Fruit fly (Drosophila melanogaster): ENCODE data around the gene orb.

orb gene

dm6 chr3R:23290089-23290488, 9.4 kb upstream of the orb start, which contains the start of gene bb8:
Gene bb8 (minus strand): TSS chr3R:23290189.
- TF ChIP-seq CG4496 (GFP tag; IDR thresholded peaks at IDR 0.05): no peak
- no peak for TF ChIP-seq gl (tag; optimal IDR thresholded peaks at IDR 0.05)
- TF ChIP-seq CG8159 (tag; optimal IDR thresholded peaks at IDR 0.05): no peak
- no peak for TF ChIP-seq Snoo (tag; optimal IDR thresholded peaks at IDR 0.05)
- no peak for TF ChIP-seq CG12605 (GFP tag; IDR thresholded peaks at IDR 0.05)
- no peak for TF ChIP-seq CG15710 (tag; optimal IDR thresholded peaks at IDR 0.05)
- TF ChIP-seq rn (GFP tag; IDR thresholded peaks at IDR 0.05): no peak
- no peak for TF ChIP-seq fd96Ca (GFP tag; IDR thresholded peaks at IDR 0.05)
- TF ChIP-seq CG14655 (GFP tag; optimal IDR thresholded peaks at IDR 0.05): no peak
- no peak for TF ChIP-seq CG32121 (GFP tag; IDR thresholded peaks at IDR 0.05)
- no peak for TF ChIP-seq CG34367 (tag; optimal IDR thresholded peaks at IDR 0.05)
- TF ChIP-seq D1 (tag; optimal IDR thresholded peaks at IDR 0.05): no peak
- TF ChIP-seq CG10348 (GFP tag; IDR thresholded peaks at IDR 0.05): no peak
- TF ChIP-seq CG9948 (tag; optimal IDR thresholded peaks at IDR 0.05): no peak
- TF ChIP-seq CG13204 (GFP tag; optimal IDR thresholded peaks at IDR 0.05): no peak
- no peak for TF ChIP-seq Pif1B (GFP tag; optimal IDR thresholded peaks at IDR 0.05)

- TF ChIP-seq CG14655 (GFP tag; optimal IDR thresholded peaks at IDR 0.05) (no peak), CG15710 (tag; optimal IDR thresholded peaks at IDR 0.05) (no peak), CG9948 (tag; optimal IDR thresholded peaks at IDR 0.05) (no peak), CG17806 (tag; optimal IDR thresholded peaks at IDR 0.05) (no peak), EcR (GFP tag; optimal IDR thresholded peaks at IDR 0.05) (no peak), CG8301 (tag; optimal IDR thresholded peaks at IDR 0.05) (no peak), gl (tag; optimal IDR thresholded peaks at IDR 0.05) (no peak), fd96Ca (GFP tag; IDR thresholded peaks at IDR 0.05) (no peak), CG13204 (GFP tag; optimal IDR thresholded peaks at IDR 0.05) (no peak), Pif1A (GFP tag; optimal IDR thresholded peaks at IDR 0.05) (no peak), CG10348 (GFP tag; IDR thresholded peaks at IDR 0.05) (no peak), CG8159 (tag; optimal IDR thresholded peaks at IDR 0.05) (no peak), Pif1B (GFP tag; optimal IDR thresholded peaks at IDR 0.05) (no peak), rn (GFP tag; IDR thresholded peaks at IDR 0.05) (no peak), Snoo (tag; optimal IDR thresholded peaks at IDR 0.05) (no peak), Ets98B (GFP tag; IDR thresholded peaks at IDR 0.05) (no peak), CG32121 (GFP tag; IDR thresholded peaks at IDR 0.05) (no peak), CG34367 (tag; optimal IDR thresholded peaks at IDR 0.05) (no peak)
Observed at dm6 chr3R:23287951-23288350, 7.3 kb upstream of the orb start, which contains the start of gene wam. Gene wam (minus strand): TSS chr3R:23288051.

DNA sequence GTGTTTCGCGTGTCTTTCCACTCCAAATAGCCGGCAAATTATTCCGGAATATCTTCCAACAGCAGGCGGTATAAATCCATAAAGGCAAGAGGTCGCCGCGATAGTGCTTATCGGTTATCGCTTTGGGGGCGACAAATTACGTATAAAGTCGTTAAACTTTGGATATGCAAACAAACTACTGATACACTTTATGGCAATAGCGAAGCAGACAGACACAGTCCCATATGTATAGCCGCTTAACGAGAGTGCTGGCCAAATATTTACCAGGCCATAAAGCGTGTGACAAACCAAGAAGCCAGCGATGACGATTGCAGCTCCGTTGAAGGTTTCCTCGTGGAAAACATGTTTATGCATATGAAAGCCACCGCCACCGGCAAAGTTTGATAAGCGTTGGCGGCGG, 3.6 kb upstream of the orb start:
- no peak for TF ChIP-seq gl (tag; optimal IDR thresholded peaks at IDR 0.05)
- TF ChIP-seq EcR (GFP tag; optimal IDR thresholded peaks at IDR 0.05): peak; percentile 66

dm6 chr3R:23283702-23284101, 3.0 kb upstream of the orb start, which contains the start of gene CG6763:
Gene CG6763 (plus strand): TSS chr3R:23284002.
- TF ChIP-seq gl (tag; optimal IDR thresholded peaks at IDR 0.05) (no peak), EcR (GFP tag; optimal IDR thresholded peaks at IDR 0.05) (no peak), Snoo (tag; optimal IDR thresholded peaks at IDR 0.05) (no peak), CG15710 (tag; optimal IDR thresholded peaks at IDR 0.05) (no peak), CG4496 (GFP tag; IDR thresholded peaks at IDR 0.05) (no peak), CG32121 (GFP tag; IDR thresholded peaks at IDR 0.05) (no peak), CG13204 (GFP tag; optimal IDR thresholded peaks at IDR 0.05) (no peak), CG8301 (tag; optimal IDR thresholded peaks at IDR 0.05) (no peak), D1 (tag; optimal IDR thresholded peaks at IDR 0.05) (no peak), Ets98B (GFP tag; IDR thresholded peaks at IDR 0.05) (no peak), Pif1A (GFP tag; optimal IDR thresholded peaks at IDR 0.05) (no peak), CG34367 (tag; optimal IDR thresholded peaks at IDR 0.05) (no peak), CG14655 (GFP tag; optimal IDR thresholded peaks at IDR 0.05) (no peak), fd96Ca (GFP tag; IDR thresholded peaks at IDR 0.05) (no peak), CG9948 (tag; optimal IDR thresholded peaks at IDR 0.05) (no peak), rn (GFP tag; IDR thresholded peaks at IDR 0.05) (no peak), CG12605 (GFP tag; IDR thresholded peaks at IDR 0.05) (no peak), CG17806 (tag; optimal IDR thresholded peaks at IDR 0.05) (no peak), CG8159 (tag; optimal IDR thresholded peaks at IDR 0.05) (no peak)

DNA sequence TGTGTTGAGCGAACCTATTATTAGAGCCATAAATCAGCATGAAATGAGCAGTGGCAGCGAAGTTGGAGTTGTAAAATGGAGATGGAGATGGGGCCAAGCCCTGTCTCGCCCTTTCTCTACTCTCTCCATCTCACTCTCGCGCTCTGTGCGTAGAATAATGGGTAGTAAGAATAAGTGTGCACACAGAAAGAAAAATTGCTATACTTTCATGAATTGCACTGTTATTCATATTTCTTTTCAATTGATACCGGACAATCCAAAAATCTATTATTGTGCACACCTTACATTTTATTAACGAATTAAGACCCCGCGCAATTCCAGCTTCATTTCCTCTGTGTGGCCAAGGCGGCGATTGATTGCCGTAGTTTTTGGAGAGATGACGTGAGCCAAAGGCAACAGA, 822 bp downstream of the orb start:
- TF ChIP-seq rn (GFP tag; IDR thresholded peaks at IDR 0.05): no peak
- TF ChIP-seq CG32121 (GFP tag; IDR thresholded peaks at IDR 0.05): no peak
- TF ChIP-seq D1 (tag; optimal IDR thresholded peaks at IDR 0.05): no peak
- no peak for TF ChIP-seq CG13204 (GFP tag; optimal IDR thresholded peaks at IDR 0.05)
- no peak for TF ChIP-seq CG12605 (GFP tag; IDR thresholded peaks at IDR 0.05)
- TF ChIP-seq Pif1B (GFP tag; optimal IDR thresholded peaks at IDR 0.05): no peak
- no peak for TF ChIP-seq Pif1A (GFP tag; optimal IDR thresholded peaks at IDR 0.05)
- TF ChIP-seq Snoo (tag; optimal IDR thresholded peaks at IDR 0.05): no peak
- no peak for TF ChIP-seq CG10348 (GFP tag; IDR thresholded peaks at IDR 0.05)
- TF ChIP-seq CG17806 (tag; optimal IDR thresholded peaks at IDR 0.05): no peak
- no peak for TF ChIP-seq CG34367 (tag; optimal IDR thresholded peaks at IDR 0.05)
- TF ChIP-seq CG14655 (GFP tag; optimal IDR thresholded peaks at IDR 0.05): no peak

DNA sequence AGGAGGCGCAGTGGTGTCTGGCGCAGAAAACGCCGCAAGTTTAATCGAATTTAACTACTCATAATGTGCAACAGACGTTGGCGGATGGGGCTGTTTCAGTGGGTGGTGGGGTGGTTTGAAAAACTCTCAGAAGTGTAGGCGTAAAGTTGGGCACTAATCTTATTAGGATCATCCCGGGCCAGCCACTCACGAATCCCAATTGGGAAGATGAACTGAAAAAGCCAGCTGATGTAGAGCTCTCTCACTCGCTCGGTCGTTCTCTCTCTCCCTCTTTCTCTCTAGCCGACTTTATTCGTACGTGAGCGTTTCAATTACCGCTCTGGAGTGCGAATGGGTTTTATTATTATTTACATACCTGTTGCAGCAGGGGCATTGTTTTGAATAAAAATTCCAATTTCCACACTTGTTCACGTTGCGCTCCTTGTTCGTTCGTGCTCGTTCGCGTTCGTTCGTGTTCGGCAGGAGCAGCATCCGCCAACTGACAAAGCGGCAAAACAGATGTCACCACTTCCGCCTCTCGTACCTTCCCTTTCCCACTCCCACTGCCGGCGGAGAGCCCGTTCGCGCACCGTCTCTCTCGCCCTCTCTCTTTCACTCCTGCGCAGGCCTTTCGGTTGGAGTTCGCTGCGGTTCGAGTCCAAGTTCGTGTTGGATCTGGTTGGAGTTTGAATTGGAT, 1.8 kb downstream of the orb start:
- TF ChIP-seq CG8301 (tag; optimal IDR thresholded peaks at IDR 0.05) (no peak), CG17806 (tag; optimal IDR thresholded peaks at IDR 0.05) (no peak), CG13204 (GFP tag; optimal IDR thresholded peaks at IDR 0.05) (peak; percentile 73), CG8159 (tag; optimal IDR thresholded peaks at IDR 0.05) (peak; percentile 5), CG12605 (GFP tag; IDR thresholded peaks at IDR 0.05) (peak; percentile 66), CG4496 (GFP tag; IDR thresholded peaks at IDR 0.05) (peak; percentile 70)
